Fruit fly (Drosophila melanogaster): Measurements from ENCODE around the gene Nph.

- no peak for TF ChIP-seq CG13204 (GFP tag; optimal IDR thresholded peaks at IDR 0.05)
- TF ChIP-seq CG17806 (tag; optimal IDR thresholded peaks at IDR 0.05) = no peak
- no peak for TF ChIP-seq Pif1A (GFP tag; optimal IDR thresholded peaks at IDR 0.05)
- no peak for TF ChIP-seq CG9948 (tag; optimal IDR thresholded peaks at IDR 0.05)
- no peak for TF ChIP-seq CG8301 (tag; optimal IDR thresholded peaks at IDR 0.05)
- TF ChIP-seq CG8159 (tag; optimal IDR thresholded peaks at IDR 0.05) = no peak
- TF ChIP-seq CG32121 (GFP tag; IDR thresholded peaks at IDR 0.05) = no peak
Observed at dm6 chr3R:30051933-30052332, 47.3 kb upstream of the Nph start, which contains the start of gene CG15528.
